Worm (Caenorhabditis elegans): ENCODE results near the gene rpoa-12.

rpoa-12 gene

DNA sequence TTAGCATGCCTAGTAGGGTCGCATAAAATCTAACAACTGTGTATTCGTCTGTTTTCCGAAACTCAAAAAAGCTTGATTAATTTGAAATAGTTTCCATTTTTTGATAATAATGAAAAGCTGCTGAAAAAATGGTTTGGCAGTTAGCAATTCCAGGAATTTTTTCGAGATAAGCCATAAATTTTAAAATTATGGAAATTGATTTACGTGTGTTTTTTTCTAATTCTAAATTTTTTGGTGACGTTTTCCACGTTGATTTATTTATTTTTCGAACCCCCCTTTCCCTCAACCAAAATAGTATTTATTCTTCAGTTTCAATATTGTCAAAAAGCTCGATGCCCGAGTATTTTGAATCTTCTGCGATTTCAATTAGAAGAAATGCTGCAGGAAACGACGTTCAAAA is 5.8 kb upstream of the rpoa-12 start, which contains the start of gene F23B12.1:
F23B12.1 (plus strand) TSS at position 301 of the 400 bp plus-strand sequence.
- TF ChIP-seq dpl-1 (GFP tag; optimal IDR thresholded peaks at IDR 0.05) (no peak), nhr-237 (tag; optimal IDR thresholded peaks at IDR 0.05) (no peak), C16A3.4 (tag; optimal IDR thresholded peaks at IDR 0.05) (no peak), snu-23 (GFP tag; optimal IDR thresholded peaks at IDR 0.05) (no peak), jun-1 (tag; optimal IDR thresholded peaks at IDR 0.05) (no peak), lin-35 (GFP tag; optimal IDR thresholded peaks at IDR 0.05) (no peak), nhr-71 (tag; optimal IDR thresholded peaks at IDR 0.05) (no peak), pqm-1 (tag; optimal IDR thresholded peaks at IDR 0.05) (no peak)

DNA sequence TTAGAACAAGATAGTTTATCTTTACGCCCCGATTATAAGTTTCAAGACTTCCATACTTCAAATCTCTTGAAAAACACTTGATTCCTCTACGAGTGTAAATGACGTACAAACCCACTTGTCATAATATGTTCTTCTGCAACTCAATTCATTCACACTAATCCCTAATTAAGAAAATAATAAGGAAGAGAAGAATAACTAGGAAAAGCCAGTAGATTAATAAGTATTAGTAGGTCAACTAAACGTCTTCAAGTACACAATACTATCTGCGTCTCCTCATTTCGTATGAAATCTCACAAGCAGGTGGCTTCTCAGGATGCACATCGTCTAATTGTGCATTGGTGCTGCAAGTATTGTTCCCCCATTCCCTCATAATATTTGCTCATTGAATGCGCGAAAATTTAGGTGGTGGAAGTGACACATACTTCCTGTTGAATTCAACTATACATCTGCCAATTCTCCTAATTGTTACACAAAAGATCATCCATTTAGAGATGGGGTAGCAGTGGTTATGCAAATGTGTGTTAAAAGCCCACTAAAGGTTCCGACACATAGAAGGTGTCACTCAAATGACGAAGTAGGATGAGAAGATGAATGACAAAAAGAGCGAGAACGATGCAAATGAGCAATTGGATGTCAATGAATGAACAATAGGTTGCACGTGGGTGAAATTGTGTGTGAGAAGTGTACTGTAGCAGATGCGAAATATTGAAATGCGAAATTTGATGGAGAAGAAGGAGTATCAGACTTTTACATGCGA is 4.1 kb upstream of the rpoa-12 start:
- TF ChIP-seq sox-4 (tag; optimal IDR thresholded peaks at IDR 0.05) (peak; percentile 3), pax-3 (tag; optimal IDR thresholded peaks at IDR 0.05) (peak; percentile 77), ceh-8 (GFP tag; optimal IDR thresholded peaks at IDR 0.05) (no peak), dsc-1 (tag; optimal IDR thresholded peaks at IDR 0.05) (peak; percentile 96)

DNA sequence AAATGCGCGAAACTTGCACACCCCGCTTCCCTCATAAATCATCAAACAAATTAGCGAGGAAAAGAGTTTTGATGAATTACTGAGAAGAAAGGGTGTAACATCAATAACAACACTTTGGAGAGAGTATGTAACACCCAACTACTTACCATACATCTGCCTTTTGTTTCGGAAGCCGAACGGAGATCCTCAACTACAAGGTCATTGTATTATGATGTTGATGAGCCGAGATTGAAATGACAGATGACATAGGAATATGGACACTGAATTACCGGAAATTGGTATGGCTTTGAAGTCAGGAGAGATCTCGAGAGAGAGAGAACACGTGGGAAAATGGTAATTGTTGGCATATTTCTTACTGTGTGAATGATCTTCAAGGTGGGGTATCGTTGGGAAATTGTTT is 2.9 kb upstream of the rpoa-12 start:
- TF ChIP-seq unc-62 (GFP tag; optimal IDR thresholded peaks at IDR 0.05) (no peak), sox-4 (tag; optimal IDR thresholded peaks at IDR 0.05) (no peak), tlp-1 (tag; optimal IDR thresholded peaks at IDR 0.05) (no peak), xbp-1 (tag; optimal IDR thresholded peaks at IDR 0.05) (no peak), alr-1 (tag; optimal IDR thresholded peaks at IDR 0.05; ENCODE audit: borderline replicate concordance) (no peak), zip-4 (GFP tag; optimal IDR thresholded peaks at IDR 0.05) (no peak), nhr-28 (tag; optimal IDR thresholded peaks at IDR 0.05) (no peak), pax-3 (tag; optimal IDR thresholded peaks at IDR 0.05) (no peak), hpl-2 (GFP tag; optimal IDR thresholded peaks at IDR 0.05) (no peak), nhr-71 (tag; optimal IDR thresholded peaks at IDR 0.05) (no peak), ces-1 (GFP tag; optimal IDR thresholded peaks at IDR 0.05) (no peak), vab-15 (tag; optimal IDR thresholded peaks at IDR 0.05) (no peak), unc-130 (tag; optimal IDR thresholded peaks at IDR 0.05) (no peak), skn-1 (tag; optimal IDR thresholded peaks at IDR 0.05) (no peak), mab-9 (GFP tag; IDR thresholded peaks at IDR 0.05) (no peak), jun-1 (tag; optimal IDR thresholded peaks at IDR 0.05) (no peak), swsn-7 (tag; optimal IDR thresholded peaks at IDR 0.05) (no peak), isw-1 (GFP tag; IDR thresholded peaks at IDR 0.05) (no peak), ama-1 (optimal IDR thresholded peaks at IDR 0.05) (no peak)

DNA sequence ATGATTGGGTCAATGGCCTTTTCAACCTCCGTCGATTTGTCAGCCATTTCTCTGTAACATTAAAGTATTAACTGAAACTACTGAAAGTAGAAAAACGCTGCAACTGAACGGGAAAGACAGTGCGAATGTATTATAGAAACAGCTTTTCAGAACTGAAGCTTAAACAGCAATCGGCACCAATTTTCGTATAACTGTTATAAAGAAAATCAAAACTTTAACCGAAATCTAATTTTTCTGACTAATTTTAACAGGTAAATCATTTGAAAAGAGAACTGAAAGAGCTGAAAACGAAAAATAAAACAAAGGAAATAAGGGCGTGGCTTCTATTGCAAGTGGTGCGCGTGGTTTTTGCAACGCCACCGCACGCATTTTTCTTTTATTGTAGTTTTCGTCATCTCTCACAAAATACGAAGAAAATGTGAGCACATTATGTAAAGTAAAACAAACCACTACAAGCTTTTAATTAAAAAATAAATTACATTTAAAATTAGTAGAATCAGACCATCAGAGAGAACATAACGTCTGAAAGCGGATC is 1.9 kb upstream of the rpoa-12 start, which contains the start of gene rrsr-1:
rrsr-1 (minus strand) TSS at position 51 of the 535 bp plus-strand sequence.
- TF ChIP-seq fkh-10 (GFP tag; optimal IDR thresholded peaks at IDR 0.05) (no peak), dpl-1 (GFP tag; optimal IDR thresholded peaks at IDR 0.05) (peak; percentile 35 to 47 (median 41)), skn-1 (tag; optimal IDR thresholded peaks at IDR 0.05) (peak; percentile 74), C34B4.2 (tag; optimal IDR thresholded peaks at IDR 0.05) (no peak), unc-86 (tag; optimal IDR thresholded peaks at IDR 0.05) (peak; percentile 19), nhr-77 (tag; optimal IDR thresholded peaks at IDR 0.05) (no peak), zag-1 (tag; optimal IDR thresholded peaks at IDR 0.05) (no peak), pax-3 (tag; optimal IDR thresholded peaks at IDR 0.05) (peak; percentile 25), nhr-90 (tag; optimal IDR thresholded peaks at IDR 0.05; ENCODE audit: poor library complexity) (peak; percentile 60), tbx-2 (tag; optimal IDR thresholded peaks at IDR 0.05) (peak; percentile 42), lin-35 (GFP tag; optimal IDR thresholded peaks at IDR 0.05) (peak in 1 of 2 experiments; percentile 54), lsy-2 (tag; optimal IDR thresholded peaks at IDR 0.05) (peak in 1 of 2 experiments; percentile 40), lin-39 (tag; optimal IDR thresholded peaks at IDR 0.05) (peak; percentile 6), fkh-8 (tag; optimal IDR thresholded peaks at IDR 0.05) (no peak), fkh-4 (tag; optimal IDR thresholded peaks at IDR 0.05; ENCODE audit: borderline replicate concordance) (no peak), aha-1 (tag; optimal IDR thresholded peaks at IDR 0.05) (no peak), dsc-1 (tag; optimal IDR thresholded peaks at IDR 0.05) (peak; percentile 36), lir-3 (tag; optimal IDR thresholded peaks at IDR 0.05; ENCODE audit: poor library complexity) (peak; percentile 15), snpc-4 (tag; optimal IDR thresholded peaks at IDR 0.05) (peak; percentile 57), efl-1 (optimal IDR thresholded peaks at IDR 0.05) (peak; percentile 49 to 58), efl-1 (GFP tag; optimal IDR thresholded peaks at IDR 0.05 in 1 of 2) (peak; percentile 32 to 96), hlh-17 (GFP tag; optimal IDR thresholded peaks at IDR 0.05; ENCODE audit: borderline replicate concordance) (no peak), elt-2 (tag; optimal IDR thresholded peaks at IDR 0.05) (no peak), nhr-19 (GFP tag; conservative IDR thresholded peaks at IDR 0.05) (peak; percentile 42), isw-1 (GFP tag; IDR thresholded peaks at IDR 0.05) (peak; percentile 3; the same call in 1 of the 2 replicates)

All from whole organism, L1 larva.